Worm (Caenorhabditis elegans) whole organism, midembryonic: ENCODE results near the gene acl-7.

Experiments
- T22C8.4 ChIP-seq: fragments of 200-800 bp; sonication (Bioruptor generic); IDR thresholded peaks from 2 replicates; pipeline ENCODE4 v1.3.6; 2022; ENCODE audit warnings: missing genetic modification characterization, missing compliant biosample characterization
- cog-1 ChIP-seq: sonication (generic microtip); optimal IDR thresholded peaks from 2 replicates; lab custom pipeline; 2016; ENCODE audit warnings: missing genetic modification characterization, missing compliant biosample characterization
- flt-1 ChIP-seq: fragments of 200-800 bp; sonication (Bioruptor generic); IDR thresholded peaks from 2 replicates; pipeline ENCODE4 v1.3.6; 2022; ENCODE audit warnings: missing genetic modification characterization, missing compliant biosample characterization
- klf-2 ChIP-seq: fragments of 200-800 bp; sonication (Bioruptor generic); conservative IDR thresholded peaks from 2 replicates; pipeline ENCODE4 v1.3.6; 2022; ENCODE audit warnings: missing genetic modification reagents, missing genetic modification characterization, missing compliant biosample characterization
- med-1 ChIP-seq: sonication (generic microtip); optimal IDR thresholded peaks from 2 replicates; lab custom pipeline; 2017; ENCODE audit warnings: missing genetic modification characterization, mild to moderate bottlenecking, missing compliant biosample characterization, antibody characterized with exemption, missing genetic modification reagents; ENCODE audit not compliant: insufficient read depth
- ref-1 ChIP-seq: fragments of 200-800 bp; sonication (Bioruptor generic); conservative IDR thresholded peaks from 2 replicates; pipeline ENCODE4 v1.3.6; 2022; ENCODE audit warnings: missing genetic modification reagents, missing genetic modification characterization, missing compliant biosample characterization
- tab-1 ChIP-seq: fragments of 200-800 bp; sonication (Bioruptor generic); IDR thresholded peaks from 2 replicates; pipeline ENCODE4 v1.3.6; 2022; ENCODE audit warnings: missing genetic modification characterization, missing compliant biosample characterization
- ztf-23 ChIP-seq: fragments of 200-800 bp; sonication (Bioruptor generic); IDR thresholded peaks from 2 replicates; pipeline ENCODE4 v1.3.6; 2022; ENCODE audit warnings: missing genetic modification reagents, missing genetic modification characterization, missing compliant biosample characterization
- ztf-29 ChIP-seq: fragments of 200-800 bp; sonication (Bioruptor generic); IDR thresholded peaks from 2 replicates; pipeline ENCODE4 v1.3.6; 2022; ENCODE audit warnings: missing genetic modification reagents, missing genetic modification characterization, missing compliant biosample characterization

acl-7 gene

ce11 chrII:12805765-12806384, 10.4 kb downstream of the acl-7 start:
- TF ChIP-seq ztf-29 (GFP tag; lab: Robert Waterston, UW) (no peak), med-1 (GFP tag; lab: Kevin White, UChicago) (no peak), tab-1 (GFP tag; lab: Robert Waterston, UW) (no peak), flt-1 (GFP tag; lab: Robert Waterston, UW) (no peak), klf-2 (GFP tag; lab: Robert Waterston, UW) (no peak), T22C8.4 (GFP tag; lab: Robert Waterston, UW) (no peak), ztf-23 (GFP tag; lab: Robert Waterston, UW) (no peak), ref-1 (GFP tag; lab: Robert Waterston, UW) (no peak), cog-1 (tag; lab: Kevin White, UChicago) (no peak)

- peak; percentile 47; the same call in 1 of the 2 replicates for TF ChIP-seq T22C8.4 (GFP tag; lab: Robert Waterston, UW)
- no peak for TF ChIP-seq cog-1 (tag; lab: Kevin White, UChicago)
These were observed 11.1 kb downstream of the acl-7 start, which contains the start of the genes Y46G5A.18 and Y46G5A.47 for ce11 chrII:12805161-12805560. TSS of gene Y46G5A.18 (minus strand) at chrII:12805261. TSS of gene Y46G5A.47 (minus strand) at chrII:12805306.

- TF ChIP-seq cog-1 (tag; lab: Kevin White, UChicago) (no peak), ztf-23 (GFP tag; lab: Robert Waterston, UW) (no peak), tab-1 (GFP tag; lab: Robert Waterston, UW) (no peak)
These were observed 16.2 kb downstream of the acl-7 start for ce11 chrII:12799927-12800522.

ce11 chrII:12799364-12799763, 16.9 kb downstream of the acl-7 start:
- TF ChIP-seq flt-1 (GFP tag; lab: Robert Waterston, UW), result peak; percentile 25; the same call in 1 of the 2 replicates
- TF ChIP-seq ztf-23 (GFP tag; lab: Robert Waterston, UW), result 0 out of 2 replicates have a peak, but pooled peaks have one; percentile 8
- TF ChIP-seq klf-2 (GFP tag; lab: Robert Waterston, UW), result no peak
- no peak for TF ChIP-seq ztf-29 (GFP tag; lab: Robert Waterston, UW)

ce11 chrII:12798814-12799213, 17.4 kb downstream of the acl-7 start:
- TF ChIP-seq flt-1 (GFP tag; lab: Robert Waterston, UW) (peak; percentile 64), cog-1 (tag; lab: Kevin White, UChicago) (peak; percentile 54), ztf-23 (GFP tag; lab: Robert Waterston, UW) (no peak)

ce11 chrII:12797211-12797794, 19.0 kb downstream of the acl-7 start:
- no peak for TF ChIP-seq tab-1 (GFP tag; lab: Robert Waterston, UW)
- TF ChIP-seq ztf-29 (GFP tag; lab: Robert Waterston, UW), result no peak
- no peak for TF ChIP-seq ref-1 (GFP tag; lab: Robert Waterston, UW)
- no peak for TF ChIP-seq T22C8.4 (GFP tag; lab: Robert Waterston, UW)
- TF ChIP-seq flt-1 (GFP tag; lab: Robert Waterston, UW), result no peak
- no peak for TF ChIP-seq ztf-23 (GFP tag; lab: Robert Waterston, UW)
- TF ChIP-seq cog-1 (tag; lab: Kevin White, UChicago), result no peak
- no peak for TF ChIP-seq med-1 (GFP tag; lab: Kevin White, UChicago)
- no peak for TF ChIP-seq klf-2 (GFP tag; lab: Robert Waterston, UW)

- TF ChIP-seq T22C8.4 (GFP tag; lab: Robert Waterston, UW) (no peak), ztf-23 (GFP tag; lab: Robert Waterston, UW) (no peak), ref-1 (GFP tag; lab: Robert Waterston, UW) (no peak), tab-1 (GFP tag; lab: Robert Waterston, UW) (no peak), klf-2 (GFP tag; lab: Robert Waterston, UW) (no peak), med-1 (GFP tag; lab: Kevin White, UChicago) (no peak), flt-1 (GFP tag; lab: Robert Waterston, UW) (no peak), cog-1 (tag; lab: Kevin White, UChicago) (no peak), ztf-29 (GFP tag; lab: Robert Waterston, UW) (no peak)
These were observed 20.2 kb downstream of the acl-7 start, which contains the start of gene cpt-1 for ce11 chrII:12796040-12796502. TSS of gene cpt-1 (minus strand) at chrII:12796452.

ce11 chrII:12795188-12795587, 21.1 kb downstream of the acl-7 start:
- TF ChIP-seq T22C8.4 (GFP tag; lab: Robert Waterston, UW), result no peak
- no peak for TF ChIP-seq tab-1 (GFP tag; lab: Robert Waterston, UW)
- TF ChIP-seq ref-1 (GFP tag; lab: Robert Waterston, UW), result no peak
- no peak for TF ChIP-seq ztf-29 (GFP tag; lab: Robert Waterston, UW)
- TF ChIP-seq flt-1 (GFP tag; lab: Robert Waterston, UW), result no peak
- no peak for TF ChIP-seq ztf-23 (GFP tag; lab: Robert Waterston, UW)
- TF ChIP-seq med-1 (GFP tag; lab: Kevin White, UChicago), result no peak
- TF ChIP-seq klf-2 (GFP tag; lab: Robert Waterston, UW), result no peak
- no peak for TF ChIP-seq cog-1 (tag; lab: Kevin White, UChicago)

- TF ChIP-seq flt-1 (GFP tag; lab: Robert Waterston, UW) (no peak), T22C8.4 (GFP tag; lab: Robert Waterston, UW) (0 out of 2 replicates have a peak, but pooled peaks have one; percentile 12)
These were observed 25.9 kb downstream of the acl-7 start for ce11 chrII:12790392-12790791.
